Fruit fly (Drosophila melanogaster): ENCODE measurements around the gene Art6.

Art6 gene

DNA sequence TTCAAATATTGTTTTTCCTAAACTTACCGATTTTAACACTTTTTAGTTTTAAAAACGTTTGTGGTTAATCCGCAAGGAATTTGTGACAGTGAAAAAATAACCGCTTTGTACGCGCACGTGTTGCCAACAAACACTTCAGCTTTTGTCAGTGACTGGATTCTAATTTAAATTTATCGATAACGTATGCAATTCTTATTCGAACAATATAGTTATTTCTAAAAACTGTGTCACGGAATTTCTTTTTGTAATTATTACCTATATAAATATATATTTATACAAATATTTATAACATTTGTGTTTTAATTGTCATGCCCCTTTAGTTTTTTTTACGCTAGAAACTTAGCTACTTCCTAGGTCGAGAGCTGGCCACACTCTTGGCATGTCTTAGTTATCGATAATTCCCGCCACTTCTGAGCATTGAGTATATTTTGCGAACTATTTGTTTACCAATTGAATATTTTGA, 18.9 kb upstream of the Art6 start, which contains the start of gene Orc2 (continued):
- TF ChIP-seq Usf (GFP tag; optimal IDR thresholded peaks at IDR 0.05) (no peak), zfh1 (GFP tag; IDR thresholded peaks at IDR 0.05) (no peak), CG4360 (GFP tag; IDR thresholded peaks at IDR 0.05) (no peak), CG13123 (GFP tag; optimal IDR thresholded peaks at IDR 0.05) (no peak), Drgx (GFP tag; IDR thresholded peaks at IDR 0.05) (no peak), prd (optimal IDR thresholded peaks at IDR 0.05) (no peak), prd (GFP tag; IDR thresholded peaks at IDR 0.05) (no peak), TFAM (GFP tag; optimal IDR thresholded peaks at IDR 0.05) (no peak), Neu2 (GFP tag; optimal IDR thresholded peaks at IDR 0.05; ENCODE audit: borderline replicate concordance) (no peak), CG1529 (GFP tag; optimal IDR thresholded peaks at IDR 0.05) (no peak), CG11723 (GFP tag; optimal IDR thresholded peaks at IDR 0.05) (no peak), CG1603 (tag; optimal IDR thresholded peaks at IDR 0.05) (no peak), CG11456 (GFP tag; IDR thresholded peaks at IDR 0.05) (no peak), lola (GFP tag; optimal IDR thresholded peaks at IDR 0.05) (peak in 1 of 3 experiments; percentile 4), lmd (GFP tag; IDR thresholded peaks at IDR 0.05) (no peak), CG4820 (GFP tag; optimal IDR thresholded peaks at IDR 0.05) (no peak), Abd-B (GFP tag; optimal IDR thresholded peaks at IDR 0.05) (no peak), MTF-1 (GFP tag; optimal IDR thresholded peaks at IDR 0.05; ENCODE audit: borderline replicate concordance) (no peak), Chrac-16 (GFP tag; optimal IDR thresholded peaks at IDR 0.05) (no peak), CG30431 (GFP tag; optimal IDR thresholded peaks at IDR 0.05) (no peak), CG1233 (GFP tag; optimal IDR thresholded peaks at IDR 0.05) (no peak), tx (GFP tag; optimal IDR thresholded peaks at IDR 0.05) (no peak), ems (GFP tag; optimal IDR thresholded peaks at IDR 0.05) (no peak), sr (GFP tag; IDR thresholded peaks at IDR 0.05) (no peak), CG32772 (GFP tag; IDR thresholded peaks at IDR 0.05) (no peak), CG1792 (GFP tag; optimal IDR thresholded peaks at IDR 0.05) (no peak), CG8924 (tag; optimal IDR thresholded peaks at IDR 0.05) (peak; percentile 2), trem (tag; optimal IDR thresholded peaks at IDR 0.05) (peak; percentile 62), CG13296 (GFP tag; optimal IDR thresholded peaks at IDR 0.05) (no peak), toy (GFP tag; IDR thresholded peaks at IDR 0.05) (no peak), bigmax (GFP tag; optimal IDR thresholded peaks at IDR 0.05) (no peak), sima (GFP tag; optimal IDR thresholded peaks at IDR 0.05) (no peak), CG34422 (GFP tag; IDR thresholded peaks at IDR 0.05) (no peak), Adf1 (GFP tag; IDR thresholded peaks at IDR 0.05) (no peak), Asciz (GFP tag; optimal IDR thresholded peaks at IDR 0.05) (no peak), CG3995 (GFP tag; optimal IDR thresholded peaks at IDR 0.05) (peak; percentile 68), CG15269 (tag; optimal IDR thresholded peaks at IDR 0.05) (peak; percentile 6), CG14050 (GFP tag; IDR thresholded peaks at IDR 0.05) (no peak), zen2 (GFP tag; IDR thresholded peaks at IDR 0.05; ENCODE audit: partially characterized antibody) (no peak), CG17186 (GFP tag; optimal IDR thresholded peaks at IDR 0.05) (peak; percentile 29), Lim3 (GFP tag; IDR thresholded peaks at IDR 0.05) (no peak), CG4328 (GFP tag; optimal IDR thresholded peaks at IDR 0.05) (no peak), CG12744 (GFP tag; optimal IDR thresholded peaks at IDR 0.05) (no peak), abd-A (tag; optimal IDR thresholded peaks at IDR 0.05) (no peak), CG11504 (tag; optimal IDR thresholded peaks at IDR 0.05) (peak; percentile 66), Hr78 (GFP tag; optimal IDR thresholded peaks at IDR 0.05) (no peak), CG9932 (GFP tag; IDR thresholded peaks at IDR 0.05) (no peak), CG7987 (GFP tag; optimal IDR thresholded peaks at IDR 0.05) (no peak), CG17385 (GFP tag; optimal IDR thresholded peaks at IDR 0.05) (no peak), Vsx1 (GFP tag; optimal IDR thresholded peaks at IDR 0.05) (no peak), croc (GFP tag; conservative IDR thresholded peaks at IDR 0.05) (no peak), CG8765 (GFP tag; IDR thresholded peaks at IDR 0.05) (no peak)
